Fruit fly (Drosophila melanogaster): Measurements from ENCODE around the gene CG9396.
A peak's percentile ranks its signal among the peaks of the same experiment; 100 is the strongest.

Gene CG9396

dm6 chr3R:9533181-9534124, 38.0 kb downstream of the CG9396 start:
- peak; percentile 94 for TF ChIP-seq toe (GFP tag; optimal IDR thresholded peaks at IDR 0.05)
- peak; percentile 93 for TF ChIP-seq Clk (GFP tag; optimal IDR thresholded peaks at IDR 0.05)
- TF ChIP-seq bab1 (GFP tag; optimal IDR thresholded peaks at IDR 0.05) = peak; percentile 84
- TF ChIP-seq CG7101 (tag; optimal IDR thresholded peaks at IDR 0.05) = peak; percentile 93
- peak; percentile 96 for TF ChIP-seq CG5204 (GFP tag; optimal IDR thresholded peaks at IDR 0.05)
- TF ChIP-seq Mnt (GFP tag; optimal IDR thresholded peaks at IDR 0.05) = peak; percentile 82
- TF ChIP-seq CG11617 (GFP tag; optimal IDR thresholded peaks at IDR 0.05) = peak; percentile 99
- peak; percentile 72 for TF ChIP-seq cic (GFP tag; optimal IDR thresholded peaks at IDR 0.05)
- peak; percentile 19 to 66 for TF ChIP-seq cnc (optimal IDR thresholded peaks at IDR 0.05)
- peak; percentile 81 for TF ChIP-seq CG14711 (tag; optimal IDR thresholded peaks at IDR 0.05)
- peak; percentile 87 for TF ChIP-seq Crg-1 (GFP tag; optimal IDR thresholded peaks at IDR 0.05)
- peak; percentile 57 for TF ChIP-seq ovo (GFP tag; optimal IDR thresholded peaks at IDR 0.05)
- TF ChIP-seq pad (GFP tag; optimal IDR thresholded peaks at IDR 0.05) = peak; percentile 90
- TF ChIP-seq CG12768 (GFP tag; optimal IDR thresholded peaks at IDR 0.05) = peak; percentile 95
- peak; percentile 92 for TF ChIP-seq CG1620 (GFP tag; optimal IDR thresholded peaks at IDR 0.05)
- TF ChIP-seq CG7045 (GFP tag; optimal IDR thresholded peaks at IDR 0.05) = peak; percentile 96
- peak; percentile 89 for TF ChIP-seq tj (GFP tag; optimal IDR thresholded peaks at IDR 0.05)
- peak; percentile 98 for TF ChIP-seq kay (GFP tag; ENCODE audit: borderline replicate concordance)
- TF ChIP-seq Hr96 (GFP tag; optimal IDR thresholded peaks at IDR 0.05) = peak; percentile 88
- TF ChIP-seq CG33017 (tag; optimal IDR thresholded peaks at IDR 0.05) = peak; percentile 88

- TF ChIP-seq CG5204 (GFP tag; optimal IDR thresholded peaks at IDR 0.05) = no peak
- TF ChIP-seq Mnt (GFP tag; optimal IDR thresholded peaks at IDR 0.05) = no peak
- no peak for TF ChIP-seq Crg-1 (GFP tag; optimal IDR thresholded peaks at IDR 0.05)
- no peak for TF ChIP-seq CG7045 (GFP tag; optimal IDR thresholded peaks at IDR 0.05)
- TF ChIP-seq CG7101 (tag; optimal IDR thresholded peaks at IDR 0.05) = no peak
- no peak for TF ChIP-seq pad (GFP tag; optimal IDR thresholded peaks at IDR 0.05)
- no peak for TF ChIP-seq Hr96 (GFP tag; optimal IDR thresholded peaks at IDR 0.05)
- peak; percentile 56 for TF ChIP-seq kay (GFP tag; ENCODE audit: borderline replicate concordance)
- TF ChIP-seq Clk (GFP tag; optimal IDR thresholded peaks at IDR 0.05) = no peak
- TF ChIP-seq CG1620 (GFP tag; optimal IDR thresholded peaks at IDR 0.05) = no peak
- no peak for TF ChIP-seq CG11617 (GFP tag; optimal IDR thresholded peaks at IDR 0.05)
- TF ChIP-seq toe (GFP tag; optimal IDR thresholded peaks at IDR 0.05) = no peak
- no peak for TF ChIP-seq tj (GFP tag; optimal IDR thresholded peaks at IDR 0.05)
- peak; percentile 85 for TF ChIP-seq cic (GFP tag; optimal IDR thresholded peaks at IDR 0.05)
- TF ChIP-seq CG14711 (tag; optimal IDR thresholded peaks at IDR 0.05) = no peak
- TF ChIP-seq CG12768 (GFP tag; optimal IDR thresholded peaks at IDR 0.05) = peak; percentile 39
- no peak for TF ChIP-seq cnc (optimal IDR thresholded peaks at IDR 0.05)
- TF ChIP-seq bab1 (GFP tag; optimal IDR thresholded peaks at IDR 0.05) = no peak
- TF ChIP-seq CG33017 (tag; optimal IDR thresholded peaks at IDR 0.05) = no peak
- peak; percentile 64 for TF ChIP-seq ovo (GFP tag; optimal IDR thresholded peaks at IDR 0.05)
Measured at dm6 chr3R:9532437-9533180, 38.8 kb downstream of the CG9396 start, which contains the start of gene by. by (minus strand) TSS chr3R:9533011.

- TF ChIP-seq toe (GFP tag; optimal IDR thresholded peaks at IDR 0.05) (no peak), ovo (GFP tag; optimal IDR thresholded peaks at IDR 0.05) (peak; percentile 68), kay (GFP tag; ENCODE audit: borderline replicate concordance) (peak; percentile 19)
Measured at dm6 chr3R:9529913-9530312, 41.5 kb downstream of the CG9396 start.

- TF ChIP-seq cic (GFP tag; optimal IDR thresholded peaks at IDR 0.05) = no peak
- TF ChIP-seq CG14711 (tag; optimal IDR thresholded peaks at IDR 0.05) = no peak
- TF ChIP-seq CG7101 (tag; optimal IDR thresholded peaks at IDR 0.05) = peak; percentile 8
- peak; percentile 7 for TF ChIP-seq CG7045 (GFP tag; optimal IDR thresholded peaks at IDR 0.05)
- no peak for TF ChIP-seq bab1 (GFP tag; optimal IDR thresholded peaks at IDR 0.05)
- TF ChIP-seq CG33017 (tag; optimal IDR thresholded peaks at IDR 0.05) = peak; percentile 51
- peak; percentile 71 for TF ChIP-seq kay (GFP tag; ENCODE audit: borderline replicate concordance)
- TF ChIP-seq tj (GFP tag; optimal IDR thresholded peaks at IDR 0.05) = peak; percentile 21
- TF ChIP-seq Mnt (GFP tag; optimal IDR thresholded peaks at IDR 0.05) = no peak
Measured at dm6 chr3R:9529387-9529897, 42.0 kb downstream of the CG9396 start.

- TF ChIP-seq kay (GFP tag; ENCODE audit: borderline replicate concordance) = peak; percentile 91
- peak; percentile 40 for TF ChIP-seq bab1 (GFP tag; optimal IDR thresholded peaks at IDR 0.05)
- peak; percentile 92 for TF ChIP-seq CG33017 (tag; optimal IDR thresholded peaks at IDR 0.05)
- TF ChIP-seq ovo (GFP tag; optimal IDR thresholded peaks at IDR 0.05) = no peak
- peak; percentile 86 for TF ChIP-seq CG14711 (tag; optimal IDR thresholded peaks at IDR 0.05)
- TF ChIP-seq CG11617 (GFP tag; optimal IDR thresholded peaks at IDR 0.05) = peak; percentile 60
- peak; percentile 81 for TF ChIP-seq Mnt (GFP tag; optimal IDR thresholded peaks at IDR 0.05)
- peak; percentile 90 for TF ChIP-seq Clk (GFP tag; optimal IDR thresholded peaks at IDR 0.05)
- peak; percentile 64 for TF ChIP-seq pad (GFP tag; optimal IDR thresholded peaks at IDR 0.05)
- TF ChIP-seq Hr96 (GFP tag; optimal IDR thresholded peaks at IDR 0.05) = peak; percentile 94
- peak; percentile 96 for TF ChIP-seq CG7045 (GFP tag; optimal IDR thresholded peaks at IDR 0.05)
- peak; percentile 14 for TF ChIP-seq CG1620 (GFP tag; optimal IDR thresholded peaks at IDR 0.05)
- peak; percentile 83 for TF ChIP-seq cic (GFP tag; optimal IDR thresholded peaks at IDR 0.05)
- peak; percentile 50 for TF ChIP-seq tj (GFP tag; optimal IDR thresholded peaks at IDR 0.05)
- TF ChIP-seq CG12768 (GFP tag; optimal IDR thresholded peaks at IDR 0.05) = peak; percentile 95
- TF ChIP-seq cnc (optimal IDR thresholded peaks at IDR 0.05) = no peak
- TF ChIP-seq CG5204 (GFP tag; optimal IDR thresholded peaks at IDR 0.05) = no peak
- TF ChIP-seq toe (GFP tag; optimal IDR thresholded peaks at IDR 0.05) = no peak
- TF ChIP-seq Crg-1 (GFP tag; optimal IDR thresholded peaks at IDR 0.05) = no peak
- TF ChIP-seq CG7101 (tag; optimal IDR thresholded peaks at IDR 0.05) = peak; percentile 91
Measured at dm6 chr3R:9527907-9528842, 43.2 kb downstream of the CG9396 start.
